Fruit fly (Drosophila melanogaster) whole organism, embryonic: Measurements from ENCODE around the gene CG13309.

Source experiments
- Ada2b ChIP-seq: fragments of 200-800 bp; sonication (Bioruptor generic); IDR thresholded peaks from 2 replicates; pipeline ENCODE4 v1.3.6; 2022; ENCODE audit warnings: missing biosample characterization, missing genetic modification characterization
- Atf-2 ChIP-seq: fragments of 200-800 bp; sonication (Bioruptor generic); optimal IDR thresholded peaks from 2 replicates; lab custom pipeline; 2016; ENCODE audit warnings: missing biosample characterization, missing genetic modification characterization
- B-H2 ChIP-seq: fragments of 200-800 bp; sonication (Bioruptor generic); optimal IDR thresholded peaks from 2 replicates; lab custom pipeline; 2018; ENCODE audit warnings: missing biosample characterization, mild to moderate bottlenecking, missing genetic modification characterization
- Bgb ChIP-seq: fragments of 200-800 bp; sonication (Bioruptor generic); IDR thresholded peaks from 2 replicates; pipeline ENCODE4 v1.3.6; 2022; ENCODE audit warnings: missing biosample characterization, missing genetic modification characterization; ENCODE audit not compliant: partially characterized antibody
- Blimp-1 ChIP-seq: fragments of 200-800 bp; sonication (Bioruptor generic); optimal IDR thresholded peaks from 3 replicates; lab custom pipeline; 2018; ENCODE audit warnings: missing biosample characterization, missing genetic modification characterization, mild to moderate bottlenecking, moderate library complexity, missing genetic modification reagents
- CG10565 ChIP-seq: fragments of 200-800 bp; sonication (Bioruptor generic); optimal IDR thresholded peaks from 3 replicates; lab custom pipeline; 2016; ENCODE audit warnings: missing biosample characterization, mild to moderate bottlenecking, missing genetic modification characterization
- CG13624 ChIP-seq: fragments of 200-800 bp; sonication (Bioruptor generic); optimal IDR thresholded peaks from 2 replicates; lab custom pipeline; 2016; ENCODE audit warnings: missing biosample characterization, missing genetic modification characterization
- CG1602 ChIP-seq: fragments of 200-800 bp; sonication (Bioruptor generic); optimal IDR thresholded peaks from 3 replicates; lab custom pipeline; 2016; ENCODE audit warnings: missing biosample characterization, missing genetic modification characterization
- CG16863 ChIP-seq: fragments of 200-800 bp; sonication (Bioruptor generic); optimal IDR thresholded peaks from 3 replicates; lab custom pipeline; 2016; ENCODE audit warnings: missing biosample characterization, missing genetic modification characterization
- CG18619 ChIP-seq: fragments of 200-800 bp; sonication (Bioruptor generic); optimal IDR thresholded peaks from 3 replicates; lab custom pipeline; 2017; ENCODE audit warnings: missing biosample characterization, mild to moderate bottlenecking, missing genetic modification characterization
- CG31441 ChIP-seq: fragments of 200-800 bp; sonication (Bioruptor generic); IDR thresholded peaks from 2 replicates; pipeline ENCODE4 v1.3.6; 2022; ENCODE audit warnings: missing biosample characterization, missing genetic modification characterization
- CG32767 ChIP-seq: fragments of 200-800 bp; sonication (Bioruptor generic); IDR thresholded peaks from 2 replicates; pipeline ENCODE4 v1.3.6; 2022; ENCODE audit warnings: missing biosample characterization, missing genetic modification characterization
- CG3281 ChIP-seq: fragments of 200-800 bp; sonication (Bioruptor generic); optimal IDR thresholded peaks from 3 replicates; lab custom pipeline; 2017; ENCODE audit warnings: missing biosample characterization, mild to moderate bottlenecking, missing genetic modification characterization
- CG3995 ChIP-seq: fragments of 200-800 bp; sonication (Bioruptor generic); optimal IDR thresholded peaks from 3 replicates; lab custom pipeline; 2016; ENCODE audit warnings: missing biosample characterization, missing genetic modification characterization
- CG43689 ChIP-seq: fragments of 200-800 bp; sonication (Bioruptor generic); IDR thresholded peaks from 2 replicates; pipeline ENCODE4 v1.3.6; 2022; ENCODE audit warnings: missing biosample characterization, missing genetic modification characterization
- CG6254 ChIP-seq: fragments of 200-800 bp; sonication (Bioruptor generic); optimal IDR thresholded peaks from 3 replicates; lab custom pipeline; 2017; ENCODE audit warnings: mild to moderate bottlenecking, missing biosample characterization, missing genetic modification reagents, missing genetic modification characterization
- CG6765 ChIP-seq: fragments of 200-800 bp; sonication (Bioruptor generic); optimal IDR thresholded peaks from 3 replicates; lab custom pipeline; 2017; ENCODE audit warnings: missing biosample characterization, mild to moderate bottlenecking, missing genetic modification characterization
- CG6854 ChIP-seq: fragments of 200-800 bp; sonication (Bioruptor generic); optimal IDR thresholded peaks from 3 replicates; lab custom pipeline; 2017; ENCODE audit warnings: missing biosample characterization, mild to moderate bottlenecking, missing genetic modification characterization
- CG7271 ChIP-seq: fragments of 200-800 bp; sonication (Bioruptor generic); optimal IDR thresholded peaks from 2 replicates; lab custom pipeline; 2018; ENCODE audit warnings: missing biosample characterization, mild to moderate bottlenecking, missing genetic modification characterization, moderate library complexity
- CG7372 ChIP-seq: fragments of 200-800 bp; sonication (Bioruptor generic); IDR thresholded peaks from 2 replicates; pipeline ENCODE4 v1.3.6; 2022; ENCODE audit warnings: missing biosample characterization, missing genetic modification characterization
- CG9876 ChIP-seq: fragments of 200-800 bp; sonication (Bioruptor generic); optimal IDR thresholded peaks from 2 replicates; lab custom pipeline; 2016; ENCODE audit warnings: missing biosample characterization, missing genetic modification characterization
- CG9932 ChIP-seq: fragments of 200-800 bp; sonication (Bioruptor generic); IDR thresholded peaks from 2 replicates; pipeline ENCODE4 v1.3.6; 2022; ENCODE audit warnings: missing biosample characterization, missing genetic modification characterization
- Dll ChIP-seq: fragments of 200-800 bp; sonication (Bioruptor generic); IDR thresholded peaks from 4 replicates; pipeline ENCODE4 v1.3.6; 2022; ENCODE audit warnings: missing biosample characterization, missing genetic modification characterization; ENCODE audit not compliant: partially characterized antibody
- Dref ChIP-seq: fragments of 200-800 bp; sonication (Bioruptor generic); IDR thresholded peaks from 2 replicates; pipeline ENCODE4 v1.3.6; 2022; ENCODE audit warnings: missing biosample characterization, missing genetic modification characterization
- Drgx ChIP-seq: fragments of 200-800 bp; sonication (Bioruptor generic); IDR thresholded peaks from 2 replicates; pipeline ENCODE4 v1.3.6; 2022; ENCODE audit warnings: missing biosample characterization, missing genetic modification characterization
- HLH54F ChIP-seq: fragments of 200-800 bp; sonication (Bioruptor generic); optimal IDR thresholded peaks from 3 replicates; lab custom pipeline; 2016; ENCODE audit warnings: missing biosample characterization, missing genetic modification characterization
- Hand ChIP-seq: fragments of 200-800 bp; sonication (Bioruptor generic); optimal IDR thresholded peaks from 2 replicates; lab custom pipeline; 2017; ENCODE audit warnings: mild to moderate bottlenecking, missing biosample characterization, missing genetic modification reagents, missing genetic modification characterization
- MESR4 ChIP-seq: fragments of 200-800 bp; sonication (Bioruptor generic); optimal IDR thresholded peaks from 2 replicates; lab custom pipeline; 2018; ENCODE audit warnings: missing biosample characterization, mild to moderate bottlenecking, missing genetic modification characterization, moderate library complexity
- Mad ChIP-seq: fragments of 200-800 bp; sonication (Bioruptor generic); optimal IDR thresholded peaks from 2 replicates; lab custom pipeline; 2016; ENCODE audit warnings: missing biosample characterization, missing genetic modification characterization
- Med ChIP-seq: fragments of 200-800 bp; sonication (Bioruptor generic); peaks from one replicate; lab custom pipeline; 2016; ENCODE audit warnings: missing biosample characterization, missing genetic modification characterization, mild to moderate bottlenecking, inconsistent platforms, moderate library complexity
- Mes4 ChIP-seq: fragments of 200-800 bp; sonication (Bioruptor generic); optimal IDR thresholded peaks from 2 replicates; lab custom pipeline; 2016; ENCODE audit warnings: missing biosample characterization, missing genetic modification characterization
- Myb ChIP-seq: fragments of 200-800 bp; sonication (Bioruptor generic); optimal IDR thresholded peaks from 2 replicates; lab custom pipeline; 2016; ENCODE audit warnings: missing biosample characterization, missing genetic modification characterization
- Nf-YC ChIP-seq: fragments of 200-800 bp; optimal IDR thresholded peaks from 3 replicates; lab custom pipeline; 2019; ENCODE audit warnings: missing biosample characterization, mild to moderate bottlenecking, missing genetic modification characterization, moderate library complexity
- Side ChIP-seq: fragments of 200-800 bp; sonication (Bioruptor generic); optimal IDR thresholded peaks from 2 replicates; lab custom pipeline; 2016; ENCODE audit warnings: missing biosample characterization, missing genetic modification characterization
- Sin3A ChIP-seq: fragments of >200 bp; optimal IDR thresholded peaks from 2 replicates; lab custom pipeline; 2018
- ap ChIP-seq: fragments of 200-800 bp; sonication (Bioruptor generic); IDR thresholded peaks from 2 replicates; pipeline ENCODE4 v1.3.6; 2022; ENCODE audit warnings: missing biosample characterization, missing genetic modification characterization
- ash1 ChIP-seq: fragments of 200-800 bp; sonication (Bioruptor generic); optimal IDR thresholded peaks from 2 replicates; lab custom pipeline; 2018; ENCODE audit warnings: missing biosample characterization, mild to moderate bottlenecking, missing genetic modification characterization
- chn ChIP-seq: fragments of 200-800 bp; sonication (Bioruptor generic); optimal IDR thresholded peaks from 2 replicates; lab custom pipeline; 2016; ENCODE audit warnings: missing biosample characterization, missing genetic modification characterization
- crp ChIP-seq, 2 experiments: fragments of 200-800 bp; sonication (Bioruptor generic); optimal IDR thresholded peaks; 2 replicates in 1 of 2; 3 replicates in 1 of 2; lab custom pipeline; 2017; ENCODE audit warnings: missing biosample characterization in 2 of 2, missing genetic modification characterization in 2 of 2, mild to moderate bottlenecking in 1 of 2, moderate library complexity in 1 of 2
- esg ChIP-seq: fragments of 200-800 bp; sonication (Bioruptor generic); conservative IDR thresholded peaks from 2 replicates; pipeline ENCODE4 v1.3.6; 2022; ENCODE audit warnings: missing biosample characterization, missing genetic modification characterization
- gcm ChIP-seq: fragments of 200-800 bp; sonication (Bioruptor generic); optimal IDR thresholded peaks from 2 replicates; lab custom pipeline; 2019; ENCODE audit warnings: missing biosample characterization, mild to moderate bottlenecking, missing genetic modification characterization, moderate library complexity
- inv ChIP-seq: fragments of 200-800 bp; sonication (Bioruptor generic); IDR thresholded peaks from 2 replicates; pipeline ENCODE4 v1.3.6; 2022; ENCODE audit warnings: missing biosample characterization, missing genetic modification characterization; ENCODE audit not compliant: partially characterized antibody
- luna ChIP-seq: fragments of 200-800 bp; sonication (Bioruptor generic); optimal IDR thresholded peaks from 2 replicates; lab custom pipeline; 2016; ENCODE audit warnings: missing biosample characterization, missing genetic modification characterization
- mirr ChIP-seq: fragments of 200-800 bp; sonication (Bioruptor generic); optimal IDR thresholded peaks from 3 replicates; lab custom pipeline; 2018; ENCODE audit warnings: missing biosample characterization, mild to moderate bottlenecking, missing genetic modification characterization
- nau ChIP-seq: fragments of 200-800 bp; sonication (Bioruptor generic); optimal IDR thresholded peaks from 3 replicates; lab custom pipeline; 2017; ENCODE audit warnings: missing biosample characterization, mild to moderate bottlenecking, missing genetic modification characterization, missing genetic modification reagents
- pb ChIP-seq: fragments of 200-800 bp; sonication (Bioruptor generic); optimal IDR thresholded peaks from 3 replicates; lab custom pipeline; 2016; ENCODE audit warnings: missing biosample characterization, missing genetic modification characterization
- pum ChIP-seq: fragments of 200-800 bp; sonication (Bioruptor generic); optimal IDR thresholded peaks from 2 replicates; lab custom pipeline; 2016; ENCODE audit warnings: missing biosample characterization, missing genetic modification characterization
- sr ChIP-seq: fragments of 200-800 bp; sonication (Bioruptor generic); IDR thresholded peaks from 3 replicates; pipeline ENCODE4 v1.3.6; 2022; ENCODE audit warnings: missing biosample characterization, missing genetic modification characterization
- trem ChIP-seq: fragments of 200-800 bp; optimal IDR thresholded peaks from 3 replicates; lab custom pipeline; 2019; ENCODE audit warnings: missing biosample characterization, mild to moderate bottlenecking, missing genetic modification characterization, moderate library complexity
- ttk ChIP-seq: fragments of 200-800 bp; sonication (Bioruptor generic); IDR thresholded peaks from 2 replicates; pipeline ENCODE4 v2.1.2; 2022; ENCODE audit warnings: missing biosample characterization, missing genetic modification characterization
- tup ChIP-seq: fragments of 200-800 bp; sonication (Bioruptor generic); optimal IDR thresholded peaks from 2 replicates; lab custom pipeline; 2016; ENCODE audit warnings: missing biosample characterization, mild to moderate bottlenecking, missing genetic modification characterization, moderate library complexity
- unc-4 ChIP-seq: fragments of 200-800 bp; sonication (Bioruptor generic); IDR thresholded peaks from 2 replicates; pipeline ENCODE4 v1.3.6; 2022; ENCODE audit warnings: missing biosample characterization, missing genetic modification characterization; ENCODE audit not compliant: partially characterized antibody

CG13309 gene

dm6 chr3L:8852907-8853306 is 42.7 kb downstream of the CG13309 start (continued):
- TF ChIP-seq Drgx (GFP tag; lab: Robert Waterston, UW), result no peak
- no peak for TF ChIP-seq Blimp-1 (GFP tag; lab: Kevin White, UChicago)
- no peak for TF ChIP-seq CG3995 (GFP tag; lab: Kevin White, UChicago)
- TF ChIP-seq CG6254 (GFP tag; lab: Kevin White, UChicago), result no peak
- no peak for TF ChIP-seq CG10565
- TF ChIP-seq B-H2, result no peak
- no peak for TF ChIP-seq unc-4 (GFP tag; lab: Robert Waterston, UW)
- peak; percentile 1 for TF ChIP-seq pb (GFP tag; lab: Kevin White, UChicago)
- no peak for TF ChIP-seq CG18619 (GFP tag; lab: Kevin White, UChicago)
- TF ChIP-seq tup (GFP tag; lab: Kevin White, UChicago), result no peak
- no peak for TF ChIP-seq Hand (GFP tag; lab: Kevin White, UChicago)
- TF ChIP-seq CG7372 (GFP tag; lab: Robert Waterston, UW), result no peak
- no peak for TF ChIP-seq inv (GFP tag; lab: Robert Waterston, UW)
- TF ChIP-seq crp (GFP tag; optimal IDR thresholded peaks at IDR 0.05; lab: Kevin White, UChicago), result no peak
- TF ChIP-seq Mad (GFP tag; lab: Kevin White, UChicago), result no peak
- no peak for TF ChIP-seq CG6765 (GFP tag; lab: Kevin White, UChicago)
- no peak for TF ChIP-seq HLH54F (GFP tag; lab: Kevin White, UChicago)
- no peak; the same call in 1 of the 2 replicates for TF ChIP-seq Dref (GFP tag; lab: Robert Waterston, UW)
- TF ChIP-seq ttk (GFP tag; lab: Robert Waterston, UW), result peak; percentile 31; the same call in 1 of the 2 replicates
- 0 out of 2 replicates have a peak, but pooled peaks have one; percentile 19 for TF ChIP-seq esg
- no peak for TF ChIP-seq trem (tag; lab: Kevin White, UChicago)
- TF ChIP-seq CG32767, result no peak
- peak; percentile 14 for TF ChIP-seq CG9876 (GFP tag; lab: Kevin White, UChicago)
- no peak for TF ChIP-seq Sin3A (lab: Kevin White, UChicago)
- no peak for TF ChIP-seq MESR4
- TF ChIP-seq CG16863 (GFP tag; lab: Kevin White, UChicago), result no peak
- TF ChIP-seq CG13624 (GFP tag; lab: Kevin White, UChicago), result peak; percentile 15
- no peak for TF ChIP-seq mirr
- TF ChIP-seq sr (GFP tag; lab: Robert Waterston, UW), result no peak
- TF ChIP-seq chn (GFP tag; lab: Kevin White, UChicago), result no peak
- TF ChIP-seq Myb (GFP tag; lab: Kevin White, UChicago), result no peak
- no peak for TF ChIP-seq ash1 (GFP tag; lab: Kevin White, UChicago)
- peak; percentile 63 for TF ChIP-seq Ada2b
- TF ChIP-seq gcm (GFP tag; lab: Kevin White, UChicago), result no peak
- peak; percentile 17 for TF ChIP-seq CG3281 (GFP tag; lab: Kevin White, UChicago)
- no peak for TF ChIP-seq Dll (GFP tag; lab: Robert Waterston, UW)
- no peak for TF ChIP-seq Atf-2
- TF ChIP-seq CG6854 (GFP tag; lab: Kevin White, UChicago), result no peak
- TF ChIP-seq CG31441 (GFP tag; lab: Robert Waterston, UW), result 0 out of 2 replicates have a peak, but pooled peaks have one; percentile 31
- TF ChIP-seq ap, result no peak
- no peak for TF ChIP-seq CG7271 (tag; lab: Kevin White, UChicago)
- no peak for TF ChIP-seq Mes4 (GFP tag; lab: Kevin White, UChicago)
- no peak for TF ChIP-seq Nf-YC
- no peak for TF ChIP-seq Bgb (GFP tag; lab: Robert Waterston, UW)
- TF ChIP-seq Med (GFP tag; lab: Kevin White, UChicago), result peak; percentile 89
- TF ChIP-seq CG1602 (GFP tag; lab: Kevin White, UChicago), result no peak
- TF ChIP-seq CG43689 (GFP tag; lab: Robert Waterston, UW), result no peak
- TF ChIP-seq pum (GFP tag; lab: Kevin White, UChicago), result peak; percentile 11
- no peak for TF ChIP-seq nau
- no peak for TF ChIP-seq Side (GFP tag; lab: Kevin White, UChicago)
- no peak for TF ChIP-seq luna (GFP tag; lab: Kevin White, UChicago)
- peak; percentile 49 for TF ChIP-seq CG9932
